Fruit fly (Drosophila melanogaster): Measurements from ENCODE around the gene Trl.

The Trl gene

dm6 chr3L:14785492-14785916 lies 24.7 kb upstream of the Trl start:
- TF ChIP-seq psq (GFP tag; optimal IDR thresholded peaks at IDR 0.05) = no peak
- TF ChIP-seq ey (GFP tag; optimal IDR thresholded peaks at IDR 0.05) = peak; percentile 70
- peak; percentile 65 for TF ChIP-seq OdsH (GFP tag; optimal IDR thresholded peaks at IDR 0.05)
- no peak for TF ChIP-seq Sp1 (GFP tag; optimal IDR thresholded peaks at IDR 0.05)
- peak; percentile 57 for TF ChIP-seq Hnf4 (GFP tag; optimal IDR thresholded peaks at IDR 0.05)
- no peak for TF ChIP-seq Rel (GFP tag; optimal IDR thresholded peaks at IDR 0.05)
- TF ChIP-seq Rel (tag; optimal IDR thresholded peaks at IDR 0.05) = peak; percentile 83
- no peak for TF ChIP-seq N (GFP tag; optimal IDR thresholded peaks at IDR 0.05)
- peak; percentile 74 for TF ChIP-seq h (GFP tag; optimal IDR thresholded peaks at IDR 0.05)
- TF ChIP-seq pan (optimal IDR thresholded peaks at IDR 0.05) = no peak
- TF ChIP-seq CrebA (GFP tag; optimal IDR thresholded peaks at IDR 0.05; ENCODE audit: borderline replicate concordance) = no peak
- TF ChIP-seq fru (GFP tag; optimal IDR thresholded peaks at IDR 0.05) = peak; percentile 41
- TF ChIP-seq dmrt93B (GFP tag; optimal IDR thresholded peaks at IDR 0.05) = peak; percentile 23
- no peak for TF ChIP-seq Hr78 (GFP tag; optimal IDR thresholded peaks at IDR 0.05)
- TF ChIP-seq lola (GFP tag; optimal IDR thresholded peaks at IDR 0.05) = peak; percentile 66
- TF ChIP-seq GATAd (GFP tag; optimal IDR thresholded peaks at IDR 0.05) = no peak
- TF ChIP-seq usp (GFP tag; optimal IDR thresholded peaks at IDR 0.05) = no peak
- no peak for TF ChIP-seq brk (GFP tag; optimal IDR thresholded peaks at IDR 0.05)
- no peak for TF ChIP-seq Jra (GFP tag; optimal IDR thresholded peaks at IDR 0.05)
- peak; percentile 62 for TF ChIP-seq br (GFP tag; optimal IDR thresholded peaks at IDR 0.05)
- no peak for TF ChIP-seq jim (GFP tag; optimal IDR thresholded peaks at IDR 0.05)
- TF ChIP-seq dsf (GFP tag; optimal IDR thresholded peaks at IDR 0.05; ENCODE audit: borderline replicate concordance) = no peak
- peak; percentile 64 for TF ChIP-seq HLH106 (tag; optimal IDR thresholded peaks at IDR 0.05)
- no peak for TF ChIP-seq Mio (GFP tag; optimal IDR thresholded peaks at IDR 0.05)
- no peak for TF ChIP-seq sage (GFP tag; optimal IDR thresholded peaks at IDR 0.05)
- TF ChIP-seq Myc (optimal IDR thresholded peaks at IDR 0.05) = no peak
- TF ChIP-seq Vsx2 (GFP tag; optimal IDR thresholded peaks at IDR 0.05; ENCODE audit: partially characterized antibody) = no peak
- TF ChIP-seq Dif (GFP tag; optimal IDR thresholded peaks at IDR 0.05; ENCODE audit: partially characterized antibody) = peak; percentile 12
- no peak for TF ChIP-seq sv (GFP tag; optimal IDR thresholded peaks at IDR 0.05)
- peak; percentile 63 for TF ChIP-seq rgr (GFP tag; optimal IDR thresholded peaks at IDR 0.05)
- no peak for TF ChIP-seq CG9705 (GFP tag; optimal IDR thresholded peaks at IDR 0.05)
- peak; percentile 38 for TF ChIP-seq woc (GFP tag; optimal IDR thresholded peaks at IDR 0.05)
- no peak for TF ChIP-seq Abd-B (GFP tag; optimal IDR thresholded peaks at IDR 0.05)
- no peak for TF ChIP-seq Dfd (GFP tag; optimal IDR thresholded peaks at IDR 0.05)
- TF ChIP-seq foxo (GFP tag; optimal IDR thresholded peaks at IDR 0.05) = peak in 1 of 2 experiments; percentile 60
- TF ChIP-seq Hr83 (GFP tag; optimal IDR thresholded peaks at IDR 0.05; ENCODE audit: poor library complexity, severe bottlenecking) = peak; percentile 59
- no peak for TF ChIP-seq CG32264 (GFP tag; optimal IDR thresholded peaks at IDR 0.05)
- TF ChIP-seq tai (GFP tag; optimal IDR thresholded peaks at IDR 0.05) = no peak
- TF ChIP-seq dl (GFP tag; optimal IDR thresholded peaks at IDR 0.05; ENCODE audit: insufficient read depth in 1 of 2, partially characterized antibody in 2 of 2) = peak; percentile 19 to 66

DNA sequence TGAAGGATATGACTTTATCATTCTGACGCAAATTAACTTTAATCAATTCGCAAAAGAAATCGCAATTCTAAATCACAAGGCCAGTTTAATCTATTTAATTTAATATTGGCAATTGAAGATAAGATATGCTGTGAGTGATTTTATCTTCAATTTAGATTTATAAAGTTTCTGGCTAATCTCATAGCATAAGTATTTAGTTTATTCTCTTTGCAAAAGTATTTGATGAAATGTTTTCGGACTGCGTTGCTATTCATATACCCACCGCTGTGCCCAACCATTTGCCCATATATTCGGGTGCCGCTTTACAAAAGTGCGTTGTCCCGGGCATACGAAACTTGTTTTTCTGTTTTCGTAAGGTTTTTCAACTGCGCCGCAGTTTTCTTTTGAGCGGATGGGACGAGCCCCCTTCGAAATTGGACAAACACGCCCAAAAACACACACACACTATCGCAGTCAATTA lies 24.1 kb upstream of the Trl start:
- peak in 1 of 2 experiments; percentile 63 for TF ChIP-seq foxo (GFP tag; optimal IDR thresholded peaks at IDR 0.05)
- TF ChIP-seq Myc (optimal IDR thresholded peaks at IDR 0.05) = no peak
- peak; percentile 69 for TF ChIP-seq dmrt93B (GFP tag; optimal IDR thresholded peaks at IDR 0.05)
- TF ChIP-seq Jra (GFP tag; optimal IDR thresholded peaks at IDR 0.05) = no peak
- TF ChIP-seq rgr (GFP tag; optimal IDR thresholded peaks at IDR 0.05) = peak; percentile 68
- peak; percentile 73 for TF ChIP-seq HLH106 (tag; optimal IDR thresholded peaks at IDR 0.05)
- peak; percentile 27 for TF ChIP-seq CG9705 (GFP tag; optimal IDR thresholded peaks at IDR 0.05)
- TF ChIP-seq sv (GFP tag; optimal IDR thresholded peaks at IDR 0.05) = peak; percentile 96
- peak; percentile 67 for TF ChIP-seq br (GFP tag; optimal IDR thresholded peaks at IDR 0.05)
- TF ChIP-seq fru (GFP tag; optimal IDR thresholded peaks at IDR 0.05) = peak; percentile 75
- peak; percentile 28 for TF ChIP-seq woc (GFP tag; optimal IDR thresholded peaks at IDR 0.05)
- no peak for TF ChIP-seq Vsx2 (GFP tag; optimal IDR thresholded peaks at IDR 0.05; ENCODE audit: partially characterized antibody)
- no peak for TF ChIP-seq Dif (GFP tag; optimal IDR thresholded peaks at IDR 0.05; ENCODE audit: partially characterized antibody)
- peak; percentile 1 for TF ChIP-seq sage (GFP tag; optimal IDR thresholded peaks at IDR 0.05)
- TF ChIP-seq CrebA (GFP tag; optimal IDR thresholded peaks at IDR 0.05; ENCODE audit: borderline replicate concordance) = no peak
- TF ChIP-seq Hnf4 (GFP tag; optimal IDR thresholded peaks at IDR 0.05) = peak; percentile 42
- peak; percentile 48 for TF ChIP-seq Dfd (GFP tag; optimal IDR thresholded peaks at IDR 0.05)
- peak; percentile 62 for TF ChIP-seq psq (GFP tag; optimal IDR thresholded peaks at IDR 0.05)
- TF ChIP-seq brk (GFP tag; optimal IDR thresholded peaks at IDR 0.05) = peak; percentile 48
- TF ChIP-seq ey (GFP tag; optimal IDR thresholded peaks at IDR 0.05) = peak; percentile 70
- peak; percentile 75 for TF ChIP-seq h (GFP tag; optimal IDR thresholded peaks at IDR 0.05)
- peak; percentile 79 for TF ChIP-seq Sp1 (GFP tag; optimal IDR thresholded peaks at IDR 0.05)
- TF ChIP-seq OdsH (GFP tag; optimal IDR thresholded peaks at IDR 0.05) = peak; percentile 67

All from whole organism, wandering third instar larva.